Worm (Caenorhabditis elegans): Measurements from ENCODE around the gene rpb-12.
"Not testable (repeated sequence)": the region's sequence is repeated elsewhere in the genome, so short reads cannot be mapped to it uniquely, and the experiment has no call there.

Gene rpb-12

ce11 chrIV:9146819-9147518 is at the start of gene rpb-12, which contains the start of gene aly-2:
Gene rpb-12, minus strand, starts transcription at chrIV:9146869.
Gene aly-2, plus strand, starts transcription at chrIV:9147468.
- TF ChIP-seq med-1 (GFP tag; optimal IDR thresholded peaks at IDR 0.05; ENCODE audit: insufficient read depth) (no peak), cog-1 (tag; optimal IDR thresholded peaks at IDR 0.05) (no peak), klf-2 (GFP tag; conservative IDR thresholded peaks at IDR 0.05) (no peak), flt-1 (GFP tag; IDR thresholded peaks at IDR 0.05) (no peak), ref-1 (GFP tag; conservative IDR thresholded peaks at IDR 0.05) (no peak), tab-1 (GFP tag; IDR thresholded peaks at IDR 0.05) (no peak), ztf-23 (GFP tag; IDR thresholded peaks at IDR 0.05) (no peak), T22C8.4 (GFP tag; IDR thresholded peaks at IDR 0.05) (no peak), ztf-29 (GFP tag; IDR thresholded peaks at IDR 0.05) (no peak)

ce11 chrIV:9196023-9196636 is 49.5 kb upstream of the rpb-12 start:
- TF ChIP-seq ztf-23 (GFP tag; IDR thresholded peaks at IDR 0.05) = peak; percentile 50; the same call in 1 of the 2 replicates
- TF ChIP-seq ref-1 (GFP tag; conservative IDR thresholded peaks at IDR 0.05) = peak; percentile 74

ce11 chrIV:9194524-9194923 is 47.9 kb upstream of the rpb-12 start, which contains the start of gene C46C2.7:
Gene C46C2.7, plus strand, starts transcription at chrIV:9194824.
- TF ChIP-seq ztf-29 (GFP tag; IDR thresholded peaks at IDR 0.05); ztf-23 (GFP tag; IDR thresholded peaks at IDR 0.05); ref-1 (GFP tag; conservative IDR thresholded peaks at IDR 0.05): not testable (repeated sequence)

ce11 chrIV:9192522-9192921 is 45.9 kb upstream of the rpb-12 start, which contains the start of gene C46C2.5:
Gene C46C2.5, minus strand, starts transcription at chrIV:9192622.
- TF ChIP-seq med-1 (GFP tag; optimal IDR thresholded peaks at IDR 0.05; ENCODE audit: insufficient read depth) = no peak
- no peak for TF ChIP-seq klf-2 (GFP tag; conservative IDR thresholded peaks at IDR 0.05)
- TF ChIP-seq flt-1 (GFP tag; IDR thresholded peaks at IDR 0.05) = no peak
- no peak for TF ChIP-seq T22C8.4 (GFP tag; IDR thresholded peaks at IDR 0.05)
- no peak for TF ChIP-seq ztf-29 (GFP tag; IDR thresholded peaks at IDR 0.05)
- TF ChIP-seq cog-1 (tag; optimal IDR thresholded peaks at IDR 0.05) = no peak
- no peak for TF ChIP-seq ztf-23 (GFP tag; IDR thresholded peaks at IDR 0.05)
- TF ChIP-seq ref-1 (GFP tag; conservative IDR thresholded peaks at IDR 0.05) = no peak
- no peak for TF ChIP-seq tab-1 (GFP tag; IDR thresholded peaks at IDR 0.05)

ce11 chrIV:9191183-9191582 is 44.5 kb upstream of the rpb-12 start:
- TF ChIP-seq ref-1 (GFP tag; conservative IDR thresholded peaks at IDR 0.05) (peak; percentile 90), T22C8.4 (GFP tag; IDR thresholded peaks at IDR 0.05) (peak; percentile 91), flt-1 (GFP tag; IDR thresholded peaks at IDR 0.05) (peak; percentile 96), med-1 (GFP tag; optimal IDR thresholded peaks at IDR 0.05; ENCODE audit: insufficient read depth) (peak; percentile 80), cog-1 (tag; optimal IDR thresholded peaks at IDR 0.05) (peak; percentile 94), klf-2 (GFP tag; conservative IDR thresholded peaks at IDR 0.05) (peak; percentile 90), ztf-29 (GFP tag; IDR thresholded peaks at IDR 0.05) (peak; percentile 91), ztf-23 (GFP tag; IDR thresholded peaks at IDR 0.05) (peak; percentile 96), tab-1 (GFP tag; IDR thresholded peaks at IDR 0.05) (peak; percentile 96)

- TF ChIP-seq cog-1 (tag; optimal IDR thresholded peaks at IDR 0.05) (no peak), T22C8.4 (GFP tag; IDR thresholded peaks at IDR 0.05) (no peak), ztf-29 (GFP tag; IDR thresholded peaks at IDR 0.05) (no peak), ztf-23 (GFP tag; IDR thresholded peaks at IDR 0.05) (no peak), flt-1 (GFP tag; IDR thresholded peaks at IDR 0.05) (no peak), tab-1 (GFP tag; IDR thresholded peaks at IDR 0.05) (no peak), klf-2 (GFP tag; conservative IDR thresholded peaks at IDR 0.05) (no peak), med-1 (GFP tag; optimal IDR thresholded peaks at IDR 0.05; ENCODE audit: insufficient read depth) (no peak), ref-1 (GFP tag; conservative IDR thresholded peaks at IDR 0.05) (no peak)
Observed at ce11 chrIV:9184547-9184946, 37.9 kb upstream of the rpb-12 start, which contains the start of gene C07C7.1. Gene C07C7.1, plus strand, starts transcription at chrIV:9184847.

ce11 chrIV:9169764-9170163 is 23.1 kb upstream of the rpb-12 start:
- TF ChIP-seq ztf-29 (GFP tag; IDR thresholded peaks at IDR 0.05) (no peak), tab-1 (GFP tag; IDR thresholded peaks at IDR 0.05) (no peak), cog-1 (tag; optimal IDR thresholded peaks at IDR 0.05) (no peak)

- no peak for TF ChIP-seq flt-1 (GFP tag; IDR thresholded peaks at IDR 0.05)
- no peak for TF ChIP-seq ztf-29 (GFP tag; IDR thresholded peaks at IDR 0.05)
- TF ChIP-seq ztf-23 (GFP tag; IDR thresholded peaks at IDR 0.05) = no peak
- TF ChIP-seq med-1 (GFP tag; optimal IDR thresholded peaks at IDR 0.05; ENCODE audit: insufficient read depth) = no peak
- TF ChIP-seq cog-1 (tag; optimal IDR thresholded peaks at IDR 0.05) = no peak
- TF ChIP-seq tab-1 (GFP tag; IDR thresholded peaks at IDR 0.05) = no peak
- TF ChIP-seq klf-2 (GFP tag; conservative IDR thresholded peaks at IDR 0.05) = no peak
Observed at ce11 chrIV:9165681-9166080, 19.0 kb upstream of the rpb-12 start, which contains the start of gene C07C7.3. Gene C07C7.3, plus strand, starts transcription at chrIV:9166051.

- TF ChIP-seq ref-1 (GFP tag; conservative IDR thresholded peaks at IDR 0.05) (no peak), T22C8.4 (GFP tag; IDR thresholded peaks at IDR 0.05) (no peak), flt-1 (GFP tag; IDR thresholded peaks at IDR 0.05) (no peak), cog-1 (tag; optimal IDR thresholded peaks at IDR 0.05) (no peak), ztf-29 (GFP tag; IDR thresholded peaks at IDR 0.05) (no peak), tab-1 (GFP tag; IDR thresholded peaks at IDR 0.05) (no peak), klf-2 (GFP tag; conservative IDR thresholded peaks at IDR 0.05) (no peak), med-1 (GFP tag; optimal IDR thresholded peaks at IDR 0.05; ENCODE audit: insufficient read depth) (no peak)
Observed at ce11 chrIV:9165027-9165426, 18.4 kb upstream of the rpb-12 start, which contains the start of gene pcp-2. Gene pcp-2, minus strand, starts transcription at chrIV:9165127.

ce11 chrIV:9159863-9160262 is 13.2 kb upstream of the rpb-12 start:
- no peak for TF ChIP-seq klf-2 (GFP tag; conservative IDR thresholded peaks at IDR 0.05)
- no peak for TF ChIP-seq ztf-29 (GFP tag; IDR thresholded peaks at IDR 0.05)
- TF ChIP-seq T22C8.4 (GFP tag; IDR thresholded peaks at IDR 0.05) = no peak
- no peak for TF ChIP-seq flt-1 (GFP tag; IDR thresholded peaks at IDR 0.05)

All from whole organism, midembryonic.